Worm (Caenorhabditis elegans) whole organism, young adult: ENCODE measurements around the gene ZK757.1.

Source experiments
- D2030.7 ChIP-seq: fragments of 200-800 bp; sonication (Bioruptor generic); IDR thresholded peaks from 2 replicates; pipeline ENCODE4 v1.3.6; 2022; ENCODE audit warnings: missing genetic modification reagents, missing genetic modification characterization, missing compliant biosample characterization
- F10E7.11 ChIP-seq: sonication (generic microtip); optimal IDR thresholded peaks from 2 replicates; lab custom pipeline; 2017; ENCODE audit warnings: mild to moderate bottlenecking, missing genetic modification characterization, moderate library complexity, missing compliant biosample characterization
- F23B12.7 ChIP-seq: sonication (generic microtip); optimal IDR thresholded peaks from 2 replicates; lab custom pipeline; 2017; ENCODE audit warnings: missing genetic modification characterization, mild to moderate bottlenecking, missing compliant biosample characterization, antibody characterized with exemption, moderate library complexity; ENCODE audit not compliant: insufficient read depth
- F33H1.4 ChIP-seq: fragments of 200-800 bp; sonication (Bioruptor generic); IDR thresholded peaks from 2 replicates; pipeline ENCODE4 v1.3.6; 2022; ENCODE audit warnings: missing genetic modification reagents, missing genetic modification characterization, missing compliant biosample characterization
- F37B4.10 ChIP-seq: fragments of 200-800 bp; sonication (Bioruptor generic); IDR thresholded peaks from 2 replicates; pipeline ENCODE4 v1.3.6; 2022; ENCODE audit warnings: missing genetic modification characterization, missing compliant biosample characterization
- F39B2.1 ChIP-seq: fragments of 200-800 bp; sonication (Bioruptor generic); IDR thresholded peaks from 2 replicates; pipeline ENCODE4 v1.3.6; 2022; ENCODE audit warnings: missing genetic modification reagents, missing genetic modification characterization, missing compliant biosample characterization
- K11D2.4 ChIP-seq: fragments of 200-800 bp; sonication (Bioruptor generic); IDR thresholded peaks from 2 replicates; pipeline ENCODE4 v1.3.6; 2022; ENCODE audit warnings: missing genetic modification reagents, missing genetic modification characterization, missing compliant biosample characterization
- K12H6.12 ChIP-seq: fragments of 200-800 bp; sonication (Bioruptor generic); optimal IDR thresholded peaks from 2 replicates; lab custom pipeline; 2018; ENCODE audit warnings: mild to moderate bottlenecking, missing genetic modification characterization, missing compliant biosample characterization
- T26A5.8 ChIP-seq: sonication (generic microtip); optimal IDR thresholded peaks from 2 replicates; lab custom pipeline; 2016; ENCODE audit warnings: missing genetic modification characterization, missing compliant biosample characterization
- Y53F4B.3 ChIP-seq: fragments of 200-800 bp; sonication (Bioruptor generic); IDR thresholded peaks from 2 replicates; pipeline ENCODE4 v1.3.6; 2022; ENCODE audit warnings: missing genetic modification reagents, missing genetic modification characterization, missing compliant biosample characterization
- Y53G8AR.9 ChIP-seq: fragments of 200-800 bp; sonication (Bioruptor generic); conservative IDR thresholded peaks from 2 replicates; pipeline ENCODE4 v1.3.6; 2022; ENCODE audit warnings: missing genetic modification reagents, missing genetic modification characterization, missing compliant biosample characterization
- ama-1 ChIP-seq, 3 experiments: fragments of 150-350 bp in 1 of 3; sonication (generic microtip) in 2 of 3; optimal IDR thresholded peaks; 2 replicates each; lab custom pipeline; 2014 to 2018; ENCODE audit warnings: missing biosample characterization in 2 of 3, missing genetic modification characterization in 2 of 3, missing genetic modification reagents in 2 of 3
- athp-1 ChIP-seq: sonication (generic microtip); optimal IDR thresholded peaks from 2 replicates; lab custom pipeline; 2017; ENCODE audit warnings: mild to moderate bottlenecking, missing genetic modification characterization, missing compliant biosample characterization
- attf-5 ChIP-seq: fragments of 200-800 bp; sonication (Bioruptor generic); optimal IDR thresholded peaks from 2 replicates; lab custom pipeline; 2018; ENCODE audit warnings: mild to moderate bottlenecking, missing genetic modification characterization, missing compliant biosample characterization
- attf-6 ChIP-seq: fragments of 200-800 bp; sonication (Bioruptor generic); IDR thresholded peaks from 2 replicates; pipeline ENCODE4 v1.3.6; 2022; ENCODE audit warnings: missing genetic modification reagents, missing genetic modification characterization, missing compliant biosample characterization
- bed-2 ChIP-seq: fragments of 200-800 bp; sonication (Bioruptor generic); IDR thresholded peaks from 2 replicates; pipeline ENCODE4 v1.3.6; 2022; ENCODE audit warnings: missing genetic modification reagents, missing genetic modification characterization, missing compliant biosample characterization
- ccch-3 ChIP-seq: fragments of 200-800 bp; sonication (Bioruptor generic); optimal IDR thresholded peaks from 2 replicates; lab custom pipeline; 2018; ENCODE audit warnings: mild to moderate bottlenecking, missing genetic modification characterization, missing compliant biosample characterization
- ceh-40 ChIP-seq: fragments of 200-800 bp; sonication (Bioruptor generic); IDR thresholded peaks from 2 replicates; pipeline ENCODE4 v1.3.6; 2022; ENCODE audit warnings: missing genetic modification characterization, missing compliant biosample characterization
- dox-1 ChIP-seq: fragments of 200-800 bp; sonication (Bioruptor generic); IDR thresholded peaks from 2 replicates; pipeline ENCODE4 v1.3.6; 2022; ENCODE audit warnings: missing genetic modification reagents, missing genetic modification characterization, missing compliant biosample characterization
- dpl-1 ChIP-seq: fragments of 150-350 bp; optimal IDR thresholded peaks from 2 replicates; lab custom pipeline; 2014; ENCODE audit warnings: missing biosample characterization, missing genetic modification reagents, missing genetic modification characterization
- egrh-3 ChIP-seq: fragments of 200-800 bp; sonication (Bioruptor generic); IDR thresholded peaks from 2 replicates; pipeline ENCODE4 v1.3.6; 2022; ENCODE audit warnings: missing genetic modification reagents, missing genetic modification characterization, missing compliant biosample characterization
- ets-4 ChIP-seq: fragments of 200-800 bp; sonication (Bioruptor generic); optimal IDR thresholded peaks from 2 replicates; lab custom pipeline; 2018; ENCODE audit warnings: mild to moderate bottlenecking, missing genetic modification characterization, missing compliant biosample characterization
- gei-17 ChIP-seq: fragments of 200-800 bp; sonication (Bioruptor generic); optimal IDR thresholded peaks from 2 replicates; lab custom pipeline; 2018; ENCODE audit warnings: mild to moderate bottlenecking, missing genetic modification characterization, missing compliant biosample characterization
- hlh-26 ChIP-seq: fragments of 200-800 bp; sonication (Bioruptor generic); conservative IDR thresholded peaks from 2 replicates; pipeline ENCODE4 v1.3.6; 2022; ENCODE audit warnings: missing genetic modification reagents, missing genetic modification characterization, missing compliant biosample characterization
- lin-26 ChIP-seq: fragments of 200-800 bp; sonication (Bioruptor generic); IDR thresholded peaks from 2 replicates; pipeline ENCODE4 v1.3.6; 2022; ENCODE audit warnings: missing genetic modification reagents, missing genetic modification characterization, missing compliant biosample characterization
- lin-54 ChIP-seq: fragments of 200-800 bp; sonication (Bioruptor generic); optimal IDR thresholded peaks from 2 replicates; lab custom pipeline; 2018; ENCODE audit warnings: mild to moderate bottlenecking, missing genetic modification characterization, missing compliant biosample characterization
- lsl-1 ChIP-seq: fragments of 200-800 bp; sonication (Bioruptor generic); optimal IDR thresholded peaks from 2 replicates; lab custom pipeline; 2018; ENCODE audit warnings: mild to moderate bottlenecking, missing genetic modification characterization, moderate library complexity, missing compliant biosample characterization
- madf-10 ChIP-seq: sonication (generic microtip); optimal IDR thresholded peaks from 2 replicates; lab custom pipeline; 2016; ENCODE audit warnings: mild to moderate bottlenecking, missing genetic modification characterization, missing compliant biosample characterization
- madf-3 ChIP-seq: fragments of 200-800 bp; sonication (Bioruptor generic); IDR thresholded peaks from 2 replicates; pipeline ENCODE4 v1.3.6; 2022; ENCODE audit warnings: missing genetic modification reagents, missing genetic modification characterization, missing compliant biosample characterization
- nfya-2 ChIP-seq: fragments of 200-800 bp; sonication (Bioruptor generic); IDR thresholded peaks from 2 replicates; pipeline ENCODE4 v1.3.6; 2022; ENCODE audit warnings: missing genetic modification reagents, missing genetic modification characterization, missing compliant biosample characterization
- nfyb-1 ChIP-seq: fragments of 200-800 bp; sonication (Bioruptor generic); IDR thresholded peaks from 2 replicates; pipeline ENCODE4 v1.3.6; 2022; ENCODE audit warnings: missing genetic modification reagents, missing genetic modification characterization, missing compliant biosample characterization
- nhr-120 ChIP-seq: fragments of 200-800 bp; sonication (Bioruptor generic); IDR thresholded peaks from 2 replicates; pipeline ENCODE4 v1.3.6; 2022; ENCODE audit warnings: missing genetic modification characterization, missing compliant biosample characterization
- nhr-27 ChIP-seq: fragments of 200-800 bp; sonication (Bioruptor generic); optimal IDR thresholded peaks from 2 replicates; lab custom pipeline; 2018; ENCODE audit warnings: mild to moderate bottlenecking, missing genetic modification characterization, moderate library complexity, missing compliant biosample characterization
- nhr-80 ChIP-seq: sonication (generic microtip); optimal IDR thresholded peaks from 2 replicates; lab custom pipeline; 2016; ENCODE audit warnings: missing genetic modification characterization, missing compliant biosample characterization
- pha-4 ChIP-seq: fragments of 150-350 bp; sonication (generic microtip); optimal IDR thresholded peaks from 2 replicates; lab custom pipeline; 2014; ENCODE audit warnings: missing biosample characterization, missing genetic modification reagents, missing genetic modification characterization
- rcor-1 ChIP-seq: fragments of 200-800 bp; sonication (Bioruptor generic); IDR thresholded peaks from 2 replicates; pipeline ENCODE4 v1.3.6; 2022; ENCODE audit warnings: missing genetic modification reagents, missing genetic modification characterization, missing compliant biosample characterization
- rec-8 ChIP-seq, 2 experiments: sonication (generic microtip); optimal IDR thresholded peaks; 2 replicates each; lab custom pipeline; 2016; ENCODE audit warnings: mild to moderate bottlenecking in 2 of 2, missing genetic modification characterization in 2 of 2, missing genetic modification reagents in 2 of 2, missing genotype in 2 of 2, missing biosample characterization in 1 of 2, missing compliant biosample characterization in 1 of 2, moderate library complexity in 1 of 2
- sptf-2 ChIP-seq: fragments of 200-800 bp; sonication (Bioruptor generic); optimal IDR thresholded peaks from 2 replicates; lab custom pipeline; 2018; ENCODE audit warnings: mild to moderate bottlenecking, missing genetic modification characterization, missing compliant biosample characterization
- unc-130 ChIP-seq: sonication (generic microtip); optimal IDR thresholded peaks from 2 replicates; lab custom pipeline; 2016; ENCODE audit warnings: missing genetic modification reagents, missing genetic modification characterization, missing compliant biosample characterization
- ztf-22 ChIP-seq: fragments of 200-800 bp; sonication (Bioruptor generic); optimal IDR thresholded peaks from 2 replicates; lab custom pipeline; 2018; ENCODE audit warnings: mild to moderate bottlenecking, missing genetic modification characterization, moderate library complexity, missing compliant biosample characterization

ZK757.1 gene

ce11 chrIII:9827163-9827951, 43.6 kb downstream of the ZK757.1 start, which contains the start of the genes ZK632.10 and ZK632.11 (continued):
- TF ChIP-seq nhr-27 (no peak), madf-3 (peak; percentile 37; the same call in 1 of the 2 replicates), bed-2 (GFP tag; lab: Robert Waterston, UW) (no peak), D2030.7 (GFP tag; lab: Robert Waterston, UW) (peak; percentile 33; the same call in 1 of the 2 replicates), rcor-1 (peak; percentile 50; the same call in 1 of the 2 replicates), K12H6.12 (tag; lab: Kevin White, UChicago) (peak; percentile 59), hlh-26 (GFP tag; lab: Robert Waterston, UW) (no peak), attf-5 (GFP tag; lab: Kevin White, UChicago) (peak; percentile 17), Y53F4B.3 (no peak), F37B4.10 (GFP tag; lab: Robert Waterston, UW) (no peak), lin-54 (GFP tag; lab: Kevin White, UChicago) (peak; percentile 31), nfya-2 (GFP tag; lab: Robert Waterston, UW) (no peak), dox-1 (GFP tag; lab: Robert Waterston, UW) (0 out of 2 replicates have a peak, but pooled peaks have one; percentile 20), nfyb-1 (GFP tag; lab: Robert Waterston, UW) (peak; percentile 49; the same call in 1 of the 2 replicates), attf-6 (GFP tag; lab: Robert Waterston, UW) (no peak), madf-10 (no peak), ama-1 (optimal IDR thresholded peaks at IDR 0.05; lab: Kevin White, UChicago) (no peak), ama-1 (GFP tag; optimal IDR thresholded peaks at IDR 0.05; lab: Kevin White, UChicago) (no peak), nhr-120 (no peak), ets-4 (GFP tag; lab: Kevin White, UChicago) (no peak), dpl-1 (no peak), egrh-3 (no peak), T26A5.8 (tag; lab: Kevin White, UChicago) (no peak), F23B12.7 (tag; lab: Kevin White, UChicago) (peak; percentile 73), rec-8 (tag; optimal IDR thresholded peaks at IDR 0.05; lab: Kevin White, UChicago) (no peak), gei-17 (GFP tag; lab: Kevin White, UChicago) (no peak), F39B2.1 (GFP tag; lab: Robert Waterston, UW) (0 out of 2 replicates have a peak, but pooled peaks have one; percentile 31), sptf-2 (GFP tag; lab: Kevin White, UChicago) (no peak), ccch-3 (GFP tag; lab: Kevin White, UChicago) (no peak), F10E7.11 (tag; lab: Kevin White, UChicago) (no peak), nhr-80 (tag; lab: Kevin White, UChicago) (peak; percentile 56), ztf-22 (no peak), lsl-1 (peak; percentile 83), lin-26 (GFP tag; lab: Robert Waterston, UW) (no peak), K11D2.4 (GFP tag; lab: Robert Waterston, UW) (no peak), ceh-40 (GFP tag; lab: Robert Waterston, UW) (no peak), pha-4 (no peak), unc-130 (GFP tag; lab: Kevin White, UChicago) (no peak), athp-1 (tag; lab: Kevin White, UChicago) (no peak), F33H1.4 (GFP tag; lab: Robert Waterston, UW) (peak; percentile 66), Y53G8AR.9 (GFP tag; lab: Robert Waterston, UW) (peak; percentile 39; the same call in 1 of the 2 replicates)
